Worm (Caenorhabditis elegans) whole organism, L2 larva: ENCODE measurements around the gene H01M10.2.

Experiments used
- C34F6.9 ChIP-seq: fragments of 150-350 bp; optimal IDR thresholded peaks from 2 replicates; lab custom pipeline; 2014; ENCODE audit warnings: missing biosample characterization, missing genetic modification characterization
- F13H6.1 ChIP-seq: sonication (generic microtip); optimal IDR thresholded peaks from 2 replicates; lab custom pipeline; 2016; ENCODE audit warnings: missing genetic modification characterization, missing compliant biosample characterization
- R02D3.7 ChIP-seq: fragments of 150-350 bp; optimal IDR thresholded peaks from 2 replicates; lab custom pipeline; 2014; ENCODE audit warnings: missing biosample characterization, missing genetic modification characterization
- Y55F3AM.14 ChIP-seq: fragments of 200-800 bp; sonication (Bioruptor generic); optimal IDR thresholded peaks from 2 replicates; lab custom pipeline; 2018; ENCODE audit warnings: mild to moderate bottlenecking, missing genetic modification characterization, missing compliant biosample characterization
- ZK546.5 ChIP-seq: sonication (generic microtip); optimal IDR thresholded peaks from 2 replicates; lab custom pipeline; 2017; ENCODE audit warnings: missing biosample characterization, missing genetic modification characterization
- alr-1 ChIP-seq: fragments of 150-350 bp; optimal IDR thresholded peaks from 2 replicates; lab custom pipeline; 2014; ENCODE audit warnings: missing biosample characterization, missing genetic modification characterization
- aly-2 ChIP-seq: fragments of 150-350 bp; optimal IDR thresholded peaks from 2 replicates; lab custom pipeline; 2014; ENCODE audit warnings: missing biosample characterization, missing genetic modification characterization
- ama-1 ChIP-seq: fragments of 150-350 bp; optimal IDR thresholded peaks from 2 replicates; lab custom pipeline; 2018; ENCODE audit warnings: inconsistent platforms
- blmp-1 ChIP-seq: sonication (generic microtip); optimal IDR thresholded peaks from 2 replicates; lab custom pipeline; 2017; ENCODE audit warnings: missing genetic modification characterization, mild to moderate bottlenecking, missing compliant biosample characterization, antibody characterized with exemption, moderate library complexity; ENCODE audit not compliant: insufficient read depth
- ceh-16 ChIP-seq: fragments of 150-350 bp; optimal IDR thresholded peaks from 2 replicates; lab custom pipeline; 2014; ENCODE audit warnings: missing biosample characterization, missing genetic modification characterization
- ceh-82 ChIP-seq: fragments of 150-350 bp; optimal IDR thresholded peaks from 2 replicates; lab custom pipeline; 2014; ENCODE audit warnings: missing biosample characterization, missing genetic modification characterization
- crh-2 ChIP-seq: sonication (generic microtip); optimal IDR thresholded peaks from 2 replicates; lab custom pipeline; 2017; ENCODE audit warnings: missing biosample characterization, missing genetic modification characterization
- dmd-4 ChIP-seq: sonication (generic microtip); optimal IDR thresholded peaks from 2 replicates; lab custom pipeline; 2017; ENCODE audit warnings: missing biosample characterization, missing genetic modification characterization
- egl-27 ChIP-seq: sonication (generic microtip); optimal IDR thresholded peaks from 3 replicates; lab custom pipeline; 2017; ENCODE audit warnings: missing biosample characterization, missing genetic modification reagents, missing genetic modification characterization
- elt-1 ChIP-seq: fragments of 150-350 bp; optimal IDR thresholded peaks from 2 replicates; lab custom pipeline; 2014; ENCODE audit warnings: missing biosample characterization, missing genetic modification characterization
- elt-3 ChIP-seq: sonication (generic microtip); optimal IDR thresholded peaks from 2 replicates; lab custom pipeline; 2017; ENCODE audit warnings: missing biosample characterization, missing genetic modification characterization
- fos-1 ChIP-seq: fragments of 150-350 bp; optimal IDR thresholded peaks from 2 replicates; lab custom pipeline; 2014; ENCODE audit warnings: missing biosample characterization, missing genetic modification characterization
- gmeb-1 ChIP-seq: fragments of 150-350 bp; optimal IDR thresholded peaks from 2 replicates; lab custom pipeline; 2014; ENCODE audit warnings: missing biosample characterization, missing genetic modification characterization
- lin-11 ChIP-seq: fragments of 150-350 bp; sonication (generic microtip); optimal IDR thresholded peaks from 2 replicates; lab custom pipeline; 2014; ENCODE audit warnings: missing biosample characterization, missing genetic modification characterization, inconsistent platforms, mixed read lengths
- lin-13 ChIP-seq: fragments of 150-350 bp; optimal IDR thresholded peaks from 2 replicates; lab custom pipeline; 2014; ENCODE audit warnings: missing biosample characterization, missing genetic modification reagents, missing genetic modification characterization
- lin-39 ChIP-seq: fragments of 150-350 bp; optimal IDR thresholded peaks from 2 replicates; lab custom pipeline; 2014; ENCODE audit warnings: missing biosample characterization, missing genetic modification reagents, missing genetic modification characterization
- lsy-2 ChIP-seq, 2 experiments: fragments of 150-350 bp in 1 of 2; sonication (generic microtip) in 1 of 2; optimal IDR thresholded peaks; 2 replicates each; lab custom pipeline; 2014 to 2017; ENCODE audit warnings: missing biosample characterization in 2 of 2, missing genetic modification characterization in 2 of 2
- mab-5 ChIP-seq: fragments of 150-350 bp; optimal IDR thresholded peaks from 2 replicates; lab custom pipeline; 2014; ENCODE audit warnings: missing biosample characterization, missing genetic modification characterization
- mbf-1 ChIP-seq: sonication (generic microtip); optimal IDR thresholded peaks from 2 replicates; lab custom pipeline; 2017; ENCODE audit warnings: missing biosample characterization, missing genetic modification characterization
- mdl-1 ChIP-seq, 2 experiments: fragments of 150-350 bp in 1 of 2; sonication (generic microtip) in 1 of 2; optimal IDR thresholded peaks; 2 replicates each; lab custom pipeline; 2017; ENCODE audit warnings: missing biosample characterization in 2 of 2, missing genetic modification characterization in 2 of 2
- nhr-10 ChIP-seq: sonication (generic microtip); optimal IDR thresholded peaks from 2 replicates; lab custom pipeline; 2017; ENCODE audit warnings: missing biosample characterization, missing genetic modification characterization
- nhr-11 ChIP-seq: fragments of 150-350 bp; optimal IDR thresholded peaks from 2 replicates; lab custom pipeline; 2014; ENCODE audit warnings: missing biosample characterization, missing genetic modification characterization
- nhr-12 ChIP-seq: fragments of 150-350 bp; optimal IDR thresholded peaks from 2 replicates; lab custom pipeline; 2014; ENCODE audit warnings: missing biosample characterization, missing genetic modification characterization
- nhr-129 ChIP-seq: fragments of 150-350 bp; optimal IDR thresholded peaks from 2 replicates; lab custom pipeline; 2014; ENCODE audit warnings: missing biosample characterization, missing genetic modification characterization
- nhr-21 ChIP-seq: fragments of 150-350 bp; optimal IDR thresholded peaks from 2 replicates; lab custom pipeline; 2014; ENCODE audit warnings: missing biosample characterization, missing genetic modification characterization
- nhr-23 ChIP-seq: fragments of 150-350 bp; optimal IDR thresholded peaks from 2 replicates; lab custom pipeline; 2014; ENCODE audit warnings: missing biosample characterization, missing genetic modification reagents, missing genetic modification characterization
- nhr-237 ChIP-seq: fragments of 150-350 bp; optimal IDR thresholded peaks from 2 replicates; lab custom pipeline; 2014; ENCODE audit warnings: missing biosample characterization, missing genetic modification characterization
- nhr-25 ChIP-seq: fragments of 150-350 bp; sonication (generic microtip); optimal IDR thresholded peaks from 3 replicates; lab custom pipeline; 2014; ENCODE audit warnings: missing biosample characterization, missing genetic modification characterization
- nhr-6 ChIP-seq: fragments of 150-350 bp; optimal IDR thresholded peaks from 2 replicates; lab custom pipeline; 2014; ENCODE audit warnings: missing biosample characterization, missing genetic modification characterization
- nhr-77 ChIP-seq: fragments of 150-350 bp; optimal IDR thresholded peaks from 2 replicates; lab custom pipeline; 2014; ENCODE audit warnings: missing biosample characterization, missing genetic modification characterization
- peb-1 ChIP-seq: fragments of 150-350 bp; optimal IDR thresholded peaks from 2 replicates; lab custom pipeline; 2014; ENCODE audit warnings: missing biosample characterization, missing genetic modification characterization
- sem-4 ChIP-seq: fragments of 150-350 bp; optimal IDR thresholded peaks from 2 replicates; lab custom pipeline; 2014; ENCODE audit warnings: missing biosample characterization, missing genetic modification reagents, missing genetic modification characterization
- skn-1 ChIP-seq: sonication (generic microtip); optimal IDR thresholded peaks from 2 replicates; lab custom pipeline; 2017; ENCODE audit warnings: missing biosample characterization, missing genetic modification characterization
- sma-3 ChIP-seq: sonication (generic microtip); optimal IDR thresholded peaks from 2 replicates; lab custom pipeline; 2016; ENCODE audit warnings: missing genetic modification reagents, missing genetic modification characterization, missing compliant biosample characterization
- sma-9 ChIP-seq, 2 experiments: fragments of 150-350 bp in 1 of 2; sonication (generic microtip) in 1 of 2; optimal IDR thresholded peaks; 2 replicates each; lab custom pipeline; 2014 to 2016; ENCODE audit warnings: missing genetic modification characterization in 2 of 2, mild to moderate bottlenecking in 1 of 2, missing biosample characterization in 1 of 2, missing compliant biosample characterization in 1 of 2, missing genetic modification reagents in 1 of 2, moderate library complexity in 1 of 2
- snpc-4 ChIP-seq: fragments of 150-350 bp; optimal IDR thresholded peaks from 2 replicates; lab custom pipeline; 2014; ENCODE audit warnings: missing biosample characterization, missing genetic modification characterization
- unc-39 ChIP-seq: fragments of 150-350 bp; optimal IDR thresholded peaks from 2 replicates; lab custom pipeline; 2014; ENCODE audit warnings: missing biosample characterization, missing genetic modification characterization
- unc-55 ChIP-seq: fragments of 150-350 bp; sonication (generic microtip); optimal IDR thresholded peaks from 3 replicates; lab custom pipeline; 2014; ENCODE audit warnings: missing biosample characterization, missing genetic modification reagents, missing genetic modification characterization
- unc-62 ChIP-seq: fragments of 150-350 bp; optimal IDR thresholded peaks from 2 replicates; lab custom pipeline; 2014; ENCODE audit warnings: missing biosample characterization, missing genetic modification reagents, missing genetic modification characterization
- zag-1 ChIP-seq: fragments of 150-350 bp; optimal IDR thresholded peaks from 2 replicates; lab custom pipeline; 2014; ENCODE audit warnings: missing biosample characterization, missing genetic modification characterization
- ztf-1 ChIP-seq: fragments of 200-800 bp; sonication (Bioruptor generic); conservative IDR thresholded peaks from 2 replicates; pipeline ENCODE4 v1.3.6; 2022; ENCODE audit warnings: missing genetic modification characterization, missing compliant biosample characterization
- ztf-11 ChIP-seq: sonication (generic microtip); optimal IDR thresholded peaks from 2 replicates; lab custom pipeline; 2017; ENCODE audit warnings: missing biosample characterization, missing genetic modification characterization
- ztf-4 ChIP-seq: fragments of 150-350 bp; optimal IDR thresholded peaks from 2 replicates; lab custom pipeline; 2014; ENCODE audit warnings: missing biosample characterization, missing genetic modification characterization

H01M10.2 gene

DNA sequence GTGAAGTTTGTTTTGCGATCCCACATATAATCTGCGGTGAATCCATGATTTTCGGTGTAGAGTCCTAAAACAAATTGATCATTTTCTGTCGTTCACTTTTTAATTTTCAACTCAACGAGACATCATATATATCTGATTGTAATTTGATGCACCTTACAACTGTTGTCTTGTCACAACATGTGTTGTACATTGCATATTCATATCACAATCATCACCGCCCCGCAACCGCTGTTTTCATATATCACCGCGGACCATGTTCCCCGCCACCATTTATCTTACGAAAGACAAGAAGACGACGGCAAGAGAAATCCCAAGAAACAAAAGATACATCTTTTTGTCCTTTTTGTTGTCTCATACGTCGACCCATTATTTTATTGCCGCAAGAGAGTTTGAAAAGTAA is 28.6 kb upstream of the H01M10.2 start:
- TF ChIP-seq dmd-4, result no peak
- no peak for TF ChIP-seq ama-1 (lab: Kevin White, UChicago)
- no peak for TF ChIP-seq nhr-10
- TF ChIP-seq, all 48 proteins: peak for 0

DNA sequence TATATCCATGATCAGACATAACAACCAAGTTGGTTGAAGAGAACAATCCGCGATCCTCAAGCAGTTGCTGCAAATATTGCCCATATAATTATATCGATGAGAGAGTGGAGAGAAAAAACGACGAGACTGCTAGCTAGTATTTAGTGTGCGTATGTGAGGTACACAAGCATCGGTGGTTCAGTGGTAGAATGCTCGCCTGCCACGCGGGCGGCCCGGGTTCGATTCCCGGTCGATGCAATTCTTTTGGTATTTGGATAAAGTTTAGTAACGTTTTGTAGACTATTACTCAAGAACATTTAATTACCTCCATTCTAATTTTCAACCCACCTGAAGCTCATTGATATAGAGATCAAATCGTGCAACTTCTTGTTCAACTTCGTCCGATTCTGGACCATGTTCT is 27.5 kb upstream of the H01M10.2 start:
- no peak for TF ChIP-seq alr-1 (tag; lab: Kevin White, UChicago)
- no peak for TF ChIP-seq mab-5 (tag; lab: Kevin White, UChicago)
- TF ChIP-seq egl-27, result no peak
- peak; percentile 36 for TF ChIP-seq C34F6.9
- no peak for TF ChIP-seq elt-3
- TF ChIP-seq nhr-6 (tag; lab: Kevin White, UChicago), result peak; percentile 25
- TF ChIP-seq elt-1 (tag; lab: Kevin White, UChicago), result no peak
- no peak for TF ChIP-seq nhr-23 (tag; lab: Kevin White, UChicago)
- peak; percentile 37 for TF ChIP-seq fos-1 (tag; lab: Kevin White, UChicago)
- no peak for TF ChIP-seq ztf-1 (GFP tag; lab: Robert Waterston, UW)
- no peak for TF ChIP-seq aly-2 (tag; lab: Kevin White, UChicago)
- TF ChIP-seq nhr-25, result peak; percentile 52
- no peak for TF ChIP-seq peb-1 (tag; lab: Kevin White, UChicago)
- peak; percentile 39 for TF ChIP-seq ztf-4 (tag; lab: Kevin White, UChicago)
- peak; percentile 80 for TF ChIP-seq unc-55
- TF ChIP-seq F13H6.1, result peak; percentile 74
- no peak for TF ChIP-seq unc-39 (tag; lab: Kevin White, UChicago)
- peak; percentile 90 for TF ChIP-seq crh-2 (tag; lab: Kevin White, UChicago)
- TF ChIP-seq ztf-11, result no peak
- TF ChIP-seq R02D3.7 (tag; lab: Kevin White, UChicago), result no peak
- no peak for TF ChIP-seq ceh-82 (tag; lab: Kevin White, UChicago)
- TF ChIP-seq unc-62 (GFP tag; lab: Kevin White, UChicago), result no peak
- no peak for TF ChIP-seq mbf-1 (tag; lab: Kevin White, UChicago)
- no peak for TF ChIP-seq lin-39 (tag; lab: Kevin White, UChicago)
- TF ChIP-seq ama-1 (lab: Kevin White, UChicago), result no peak
- peak; percentile 53 for TF ChIP-seq gmeb-1 (tag; lab: Kevin White, UChicago)
- TF ChIP-seq sem-4 (tag; lab: Kevin White, UChicago), result no peak
- TF ChIP-seq zag-1, result peak; percentile 25
- no peak for TF ChIP-seq nhr-10
- TF ChIP-seq snpc-4, result no peak
- TF ChIP-seq nhr-12 (tag; lab: Kevin White, UChicago), result no peak
- TF ChIP-seq sma-3, result peak; percentile 77
- peak; percentile 73 for TF ChIP-seq nhr-21 (tag; lab: Kevin White, UChicago)
- no peak for TF ChIP-seq dmd-4
- TF ChIP-seq ZK546.5 (tag; lab: Kevin White, UChicago), result no peak
- peak; percentile 70 for TF ChIP-seq nhr-129
- TF ChIP-seq lin-11, result peak; percentile 65
- TF ChIP-seq mdl-1 (tag; optimal IDR thresholded peaks at IDR 0.05; lab: Kevin White, UChicago), result no peak
- peak; percentile 34 for TF ChIP-seq blmp-1 (tag; lab: Kevin White, UChicago)
- peak; percentile 8 for TF ChIP-seq ceh-16
- TF ChIP-seq nhr-11, result no peak
- peak; percentile 69 for TF ChIP-seq sma-9 (GFP tag; optimal IDR thresholded peaks at IDR 0.05; lab: Kevin White, UChicago)
- no peak for TF ChIP-seq sma-9 (tag; optimal IDR thresholded peaks at IDR 0.05; lab: Kevin White, UChicago)
- no peak for TF ChIP-seq Y55F3AM.14 (GFP tag; lab: Kevin White, UChicago)
- peak; percentile 65 for TF ChIP-seq lin-13 (GFP tag; lab: Kevin White, UChicago)
- peak; percentile 36 to 51 for TF ChIP-seq lsy-2 (tag; optimal IDR thresholded peaks at IDR 0.05; lab: Kevin White, UChicago)
- no peak for TF ChIP-seq nhr-237
- TF ChIP-seq skn-1 (tag; lab: Kevin White, UChicago), result no peak
- no peak for TF ChIP-seq nhr-77
